Fruit fly (Drosophila melanogaster): ENCODE measurements around the gene CG15337.

The CG15337 gene

DNA sequence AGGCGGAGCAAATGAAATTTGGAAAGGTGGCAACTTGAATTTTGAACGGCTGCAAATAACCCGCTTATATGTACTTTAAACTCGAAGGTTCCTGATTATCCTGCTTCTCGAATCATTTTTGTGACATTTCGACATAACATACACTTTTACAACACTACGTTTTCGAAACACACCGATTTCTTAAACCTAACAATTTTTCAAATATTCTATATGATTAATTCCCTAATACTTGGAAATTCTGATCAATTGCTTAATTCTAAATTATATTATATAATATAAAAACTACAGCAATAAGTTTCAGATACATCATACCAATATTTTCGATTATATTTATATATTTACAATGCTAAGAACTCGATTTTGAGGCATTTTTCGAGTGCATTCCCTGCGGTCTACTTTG lies 2.8 kb downstream of the CG15337 start, which contains the start of gene CG10761:
TSS of gene CG10761 (minus strand) at position 101 of the 400 bp plus-strand sequence.
- no peak for TF ChIP-seq CTCF (optimal IDR thresholded peaks at IDR 0.05)
- no peak for TF ChIP-seq CG8478 (optimal IDR thresholded peaks at IDR 0.05)

DNA sequence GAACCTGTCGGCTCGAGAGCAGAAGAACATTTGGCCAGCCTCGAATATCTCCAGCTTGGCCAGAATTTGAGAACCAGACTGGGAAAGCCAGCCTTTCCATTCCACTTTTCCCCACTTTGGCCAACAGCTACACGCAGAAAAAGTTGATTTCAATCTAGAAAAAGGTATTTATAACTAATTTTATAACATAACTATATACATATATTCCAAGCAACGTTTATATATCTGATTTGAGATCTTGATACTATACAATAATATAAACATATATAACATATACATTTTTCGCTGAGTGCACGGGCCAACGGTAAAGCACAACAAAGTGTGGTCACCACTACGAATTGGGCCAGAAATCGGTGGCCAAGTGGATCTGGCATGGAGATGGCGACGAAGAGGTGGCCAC lies 3.6 kb downstream of the CG15337 start:
- TF ChIP-seq CTCF (optimal IDR thresholded peaks at IDR 0.05) (no peak), CG8478 (optimal IDR thresholded peaks at IDR 0.05) (no peak)

dm6 chrX:8165608-8166007 lies 5.8 kb downstream of the CG15337 start, which contains the start of gene Or7a:
Gene Or7a, minus strand, starts transcription at chrX:8165708.
- no peak for TF ChIP-seq CG8478 (optimal IDR thresholded peaks at IDR 0.05)
- TF ChIP-seq CTCF (optimal IDR thresholded peaks at IDR 0.05) = no peak

DNA sequence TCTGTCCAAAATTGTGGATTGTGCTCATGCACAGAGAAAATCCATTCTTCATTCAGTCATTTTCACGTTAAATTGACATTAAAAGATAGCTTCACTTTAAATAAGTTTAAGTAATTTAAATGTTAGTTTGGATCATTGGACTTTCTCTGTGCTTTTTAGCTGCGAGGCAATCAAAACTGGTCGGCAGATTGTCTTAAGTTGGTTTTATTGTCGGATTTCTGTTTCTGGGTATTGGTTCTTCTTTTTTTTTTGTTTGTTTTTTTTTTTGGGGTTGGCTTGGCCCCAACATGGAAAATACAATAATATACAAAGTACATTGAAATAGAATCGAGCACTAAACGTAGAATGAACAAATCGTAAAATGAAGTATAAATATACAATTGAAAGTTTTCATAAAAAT lies 10.3 kb downstream of the CG15337 start, which contains the start of gene CG2278:
TSS of gene CG2278 (minus strand) at position 101 of the 400 bp plus-strand sequence.
- TF ChIP-seq CG8478 (optimal IDR thresholded peaks at IDR 0.05) (no peak), CTCF (optimal IDR thresholded peaks at IDR 0.05) (no peak)

dm6 chrX:8176291-8177029 lies 16.6 kb downstream of the CG15337 start:
- TF ChIP-seq CTCF (optimal IDR thresholded peaks at IDR 0.05) (no peak), CG8478 (optimal IDR thresholded peaks at IDR 0.05) (no peak)

dm6 chrX:8177030-8177349 lies 17.1 kb downstream of the CG15337 start, which contains the start of gene slpr:
Gene slpr, minus strand, starts transcription at chrX:8177185.
- TF ChIP-seq CTCF (optimal IDR thresholded peaks at IDR 0.05) (no peak), CG8478 (optimal IDR thresholded peaks at IDR 0.05) (no peak)

DNA sequence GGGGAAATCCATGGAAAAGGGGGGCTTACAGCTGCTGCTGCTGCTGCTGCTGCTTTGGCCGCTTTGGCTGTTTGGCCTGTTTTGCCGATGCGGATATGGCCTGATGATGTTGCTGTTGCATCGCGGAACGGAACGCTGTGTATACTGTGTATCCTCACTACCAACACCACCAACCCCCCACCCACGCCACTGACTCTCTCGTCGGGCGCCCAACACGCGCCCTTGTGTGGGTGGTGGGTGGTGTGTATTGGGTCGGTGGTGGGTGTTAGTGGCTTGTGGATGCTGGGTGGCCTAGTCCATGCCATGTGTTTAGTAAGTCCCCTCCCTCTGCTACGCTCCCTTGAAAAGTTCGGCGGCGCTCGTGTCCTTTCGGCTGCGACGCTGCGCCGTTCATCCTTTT lies 17.9 kb downstream of the CG15337 start:
- TF ChIP-seq CG8478 (optimal IDR thresholded peaks at IDR 0.05) (no peak), CTCF (optimal IDR thresholded peaks at IDR 0.05) (no peak)

DNA sequence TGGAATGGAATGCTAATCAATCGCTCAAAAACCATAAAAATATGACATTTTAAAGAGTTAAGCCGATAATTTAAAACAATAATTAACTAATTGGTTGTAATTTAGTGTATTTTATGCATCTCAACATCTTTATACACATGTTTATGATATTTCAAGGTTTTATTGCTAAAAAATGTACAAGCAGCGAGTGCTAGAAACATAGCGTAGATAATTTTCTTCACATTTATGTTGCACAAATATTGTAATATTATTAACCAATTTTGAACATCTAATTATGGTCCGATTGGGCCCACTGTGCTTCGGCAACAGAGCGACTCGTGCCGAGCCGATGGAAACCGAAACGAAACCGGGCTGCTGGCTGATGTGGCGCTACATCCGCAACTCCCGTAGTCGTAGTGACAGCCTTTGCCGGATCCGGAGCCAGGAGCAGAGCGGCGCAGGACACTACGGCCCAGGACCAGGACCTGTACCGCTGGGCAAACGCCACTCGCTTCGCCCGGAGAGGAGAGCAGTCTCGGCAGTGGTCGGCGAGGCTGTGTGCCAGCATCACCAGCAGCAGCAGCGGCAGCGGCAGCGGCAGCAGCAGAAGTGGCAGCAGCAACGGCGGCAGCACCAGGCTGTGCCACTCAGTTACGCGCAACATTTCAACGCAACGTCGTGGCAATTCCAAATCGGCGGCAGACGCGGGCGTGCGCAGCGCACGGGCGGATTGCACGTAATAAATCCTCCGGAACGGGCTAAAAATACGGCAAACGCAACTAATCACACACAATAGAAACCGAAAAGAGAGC lies 18.5 kb downstream of the CG15337 start, which contains the start of gene sdt:
TSS of gene sdt (plus strand) at position 385 of the 791 bp plus-strand sequence.
- no peak for TF ChIP-seq CG8478 (optimal IDR thresholded peaks at IDR 0.05)
- no peak for TF ChIP-seq CTCF (optimal IDR thresholded peaks at IDR 0.05)

- TF ChIP-seq CTCF (optimal IDR thresholded peaks at IDR 0.05) (no peak), CG8478 (optimal IDR thresholded peaks at IDR 0.05) (no peak)
These were observed 19.1 kb downstream of the CG15337 start for dm6 chrX:8178989-8179388.

dm6 chrX:8179858-8180257 lies 20.0 kb downstream of the CG15337 start:
- TF ChIP-seq CG8478 (optimal IDR thresholded peaks at IDR 0.05) (no peak), CTCF (optimal IDR thresholded peaks at IDR 0.05) (no peak)

dm6 chrX:8192191-8192590 lies 32.3 kb downstream of the CG15337 start:
- TF ChIP-seq CG8478 (optimal IDR thresholded peaks at IDR 0.05) = no peak
- TF ChIP-seq CTCF (optimal IDR thresholded peaks at IDR 0.05) = peak in 1 of 2 experiments; percentile 12

DNA sequence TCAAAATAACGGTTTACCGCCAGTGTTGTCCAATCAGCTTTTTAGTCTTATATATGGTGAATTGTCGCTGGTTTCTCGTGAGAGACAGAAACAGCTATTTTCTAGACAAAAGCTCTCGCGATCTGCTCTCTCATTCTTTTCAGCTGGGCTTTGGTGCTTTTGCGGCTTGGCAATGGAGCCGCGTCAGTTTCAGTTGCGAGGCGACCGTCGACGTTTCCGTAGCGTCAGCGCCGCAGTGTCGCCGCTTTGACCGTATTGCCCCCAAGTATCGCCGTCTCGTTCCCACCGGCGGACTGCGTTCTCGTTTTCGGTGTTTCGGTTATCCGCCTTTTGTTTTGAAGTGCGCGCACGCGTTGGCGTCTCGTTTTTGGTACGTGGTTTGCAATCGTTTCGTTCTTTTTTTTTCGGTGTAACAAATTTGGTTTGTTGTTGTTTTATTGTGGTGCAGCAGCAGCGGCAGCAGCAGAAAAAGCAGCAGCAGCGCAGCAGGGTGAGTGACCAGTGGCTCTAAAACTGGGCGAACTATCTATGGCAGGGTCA lies 33.2 kb downstream of the CG15337 start:
- no peak for TF ChIP-seq CG8478 (optimal IDR thresholded peaks at IDR 0.05)
- no peak for TF ChIP-seq CTCF (optimal IDR thresholded peaks at IDR 0.05)

DNA sequence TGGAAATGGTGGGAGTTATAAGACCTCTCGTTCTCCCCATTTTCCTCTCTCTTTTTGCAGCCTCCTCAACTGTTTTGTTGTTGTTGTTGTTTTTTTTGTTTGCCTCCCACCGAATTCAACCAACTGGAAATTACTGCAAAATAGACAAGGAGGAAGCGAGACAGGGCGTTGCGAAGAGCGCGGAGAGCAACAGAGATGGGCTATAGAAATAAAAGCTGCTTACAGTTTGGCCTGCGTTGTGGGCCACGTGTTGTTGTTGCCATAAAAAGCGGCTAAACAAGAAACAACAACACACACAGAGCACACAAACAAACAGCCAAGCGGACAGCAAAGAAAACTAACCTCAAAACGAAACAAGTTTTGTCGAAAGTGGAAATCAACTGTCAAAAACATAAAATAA lies 34.7 kb downstream of the CG15337 start:
- TF ChIP-seq CTCF (optimal IDR thresholded peaks at IDR 0.05) (no peak), CG8478 (optimal IDR thresholded peaks at IDR 0.05) (no peak)

dm6 chrX:8195449-8196156 lies 35.7 kb downstream of the CG15337 start:
- TF ChIP-seq CG8478 (optimal IDR thresholded peaks at IDR 0.05) (no peak), CTCF (optimal IDR thresholded peaks at IDR 0.05) (no peak)

DNA sequence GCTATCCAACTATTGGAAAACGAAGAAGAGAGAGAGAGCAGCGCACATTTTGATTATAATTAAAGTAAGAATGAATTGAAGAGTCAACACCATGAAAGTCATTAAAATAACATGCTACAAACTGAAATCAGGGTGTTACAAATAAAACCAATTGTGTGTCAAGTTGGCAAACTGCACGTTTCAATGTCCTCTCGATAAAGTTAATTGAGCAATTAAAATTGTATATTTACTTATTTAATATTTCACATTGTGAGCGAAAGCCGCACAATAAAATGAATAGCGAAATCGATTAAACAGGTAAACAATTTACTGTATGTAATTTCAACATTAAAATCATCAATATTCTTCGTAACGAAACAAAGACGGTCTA lies 36.3 kb downstream of the CG15337 start:
- TF ChIP-seq CTCF (optimal IDR thresholded peaks at IDR 0.05) (no peak), CG8478 (optimal IDR thresholded peaks at IDR 0.05) (no peak)
